Worm (Caenorhabditis elegans) whole organism, late embryonic: ENCODE measurements around the gene hst-6.

ENCODE experiments used
- K09A11.1 ChIP-seq: sonication (generic microtip); optimal IDR thresholded peaks from 2 replicates; lab custom pipeline; 2017; ENCODE audit warnings: antibody characterized with exemption, mild to moderate bottlenecking, missing genetic modification characterization, missing compliant biosample characterization; ENCODE audit not compliant: insufficient read depth
- ama-1 ChIP-seq: fragments of 150-350 bp; optimal IDR thresholded peaks from 2 replicates; lab custom pipeline; 2014
- ceh-14 ChIP-seq: sonication (generic microtip); optimal IDR thresholded peaks from 2 replicates; lab custom pipeline; 2016; ENCODE audit warnings: missing genotype, missing genetic modification characterization, missing compliant biosample characterization
- ceh-18 ChIP-seq: sonication (generic microtip); optimal IDR thresholded peaks from 2 replicates; lab custom pipeline; 2016; ENCODE audit warnings: missing genetic modification characterization, missing compliant biosample characterization
- ceh-2 ChIP-seq: sonication (generic microtip); optimal IDR thresholded peaks from 2 replicates; lab custom pipeline; 2016; ENCODE audit warnings: missing genotype, missing genetic modification characterization, missing compliant biosample characterization
- ceh-22 ChIP-seq: sonication (generic microtip); optimal IDR thresholded peaks from 2 replicates; lab custom pipeline; 2017; ENCODE audit warnings: missing biosample characterization, missing genetic modification characterization
- ceh-24 ChIP-seq: sonication (generic microtip); optimal IDR thresholded peaks from 2 replicates; lab custom pipeline; 2016; ENCODE audit warnings: mild to moderate bottlenecking, missing genetic modification characterization, missing compliant biosample characterization
- che-1 ChIP-seq: sonication (generic microtip); optimal IDR thresholded peaks from 2 replicates; lab custom pipeline; 2016; ENCODE audit warnings: mild to moderate bottlenecking, missing genetic modification characterization, missing compliant biosample characterization
- dmd-4 ChIP-seq: sonication (generic microtip); optimal IDR thresholded peaks from 2 replicates; lab custom pipeline; 2016; ENCODE audit warnings: borderline replicate concordance, missing genetic modification characterization, missing compliant biosample characterization
- dve-1 ChIP-seq: sonication (generic microtip); optimal IDR thresholded peaks from 2 replicates; lab custom pipeline; 2017; ENCODE audit warnings: antibody characterized with exemption, mild to moderate bottlenecking, missing genetic modification characterization, missing compliant biosample characterization
- elt-2 ChIP-seq: sonication (generic microtip); optimal IDR thresholded peaks from 2 replicates; lab custom pipeline; 2016; ENCODE audit warnings: missing genetic modification reagents, missing genetic modification characterization, missing compliant biosample characterization
- ets-4 ChIP-seq: sonication (generic microtip); optimal IDR thresholded peaks from 2 replicates; lab custom pipeline; 2016; ENCODE audit warnings: missing genetic modification characterization, missing compliant biosample characterization
- fax-1 ChIP-seq: sonication (generic microtip); optimal IDR thresholded peaks from 2 replicates; lab custom pipeline; 2016; ENCODE audit warnings: missing genotype, missing genetic modification characterization, missing compliant biosample characterization
- fkh-10 ChIP-seq: fragments of 150-350 bp; optimal IDR thresholded peaks from 2 replicates; lab custom pipeline; 2014; ENCODE audit warnings: missing biosample characterization, missing genetic modification reagents, missing genetic modification characterization
- fkh-6 ChIP-seq: sonication (generic microtip); optimal IDR thresholded peaks from 2 replicates; lab custom pipeline; 2016; ENCODE audit warnings: missing genetic modification characterization, missing compliant biosample characterization
- hlh-13 ChIP-seq: fragments of 200-800 bp; sonication (Bioruptor generic); optimal IDR thresholded peaks from 2 replicates; lab custom pipeline; 2018; ENCODE audit warnings: mild to moderate bottlenecking, missing genetic modification characterization, missing compliant biosample characterization
- hlh-6 ChIP-seq: sonication (generic microtip); optimal IDR thresholded peaks from 2 replicates; lab custom pipeline; 2016; ENCODE audit warnings: missing genotype, missing genetic modification characterization, missing compliant biosample characterization
- hlh-8 ChIP-seq: sonication (generic microtip); optimal IDR thresholded peaks from 2 replicates; lab custom pipeline; 2016; ENCODE audit warnings: missing genotype, missing genetic modification characterization, missing compliant biosample characterization
- mec-3 ChIP-seq: sonication (generic microtip); optimal IDR thresholded peaks from 2 replicates; lab custom pipeline; 2016; ENCODE audit warnings: borderline replicate concordance, missing genetic modification characterization, missing compliant biosample characterization
- nfya-1 ChIP-seq: sonication (generic microtip); optimal IDR thresholded peaks from 2 replicates; lab custom pipeline; 2017; ENCODE audit warnings: missing genetic modification characterization, mild to moderate bottlenecking, missing compliant biosample characterization, antibody characterized with exemption, moderate library complexity
- nhr-11 ChIP-seq: fragments of 150-350 bp; optimal IDR thresholded peaks from 2 replicates; lab custom pipeline; 2014; ENCODE audit warnings: missing biosample characterization, missing genetic modification characterization
- nhr-232 ChIP-seq: sonication (generic microtip); optimal IDR thresholded peaks from 2 replicates; lab custom pipeline; 2016; ENCODE audit warnings: missing genetic modification characterization, missing compliant biosample characterization
- npax-4 ChIP-seq: sonication (generic microtip); optimal IDR thresholded peaks from 2 replicates; lab custom pipeline; 2016; ENCODE audit warnings: missing genetic modification characterization, missing compliant biosample characterization
- odd-2 ChIP-seq: sonication (generic microtip); optimal IDR thresholded peaks from 2 replicates; lab custom pipeline; 2017; ENCODE audit warnings: antibody characterized with exemption, mild to moderate bottlenecking, missing genetic modification characterization, missing compliant biosample characterization
- pag-3 ChIP-seq: sonication (generic microtip); optimal IDR thresholded peaks from 2 replicates; lab custom pipeline; 2016; ENCODE audit warnings: missing compliant biosample characterization, missing genetic modification characterization, borderline replicate concordance
- pat-9 ChIP-seq: fragments of 200-800 bp; sonication (Bioruptor generic); optimal IDR thresholded peaks from 2 replicates; lab custom pipeline; 2018; ENCODE audit warnings: mild to moderate bottlenecking, missing genetic modification characterization, moderate library complexity, missing compliant biosample characterization
- pha-4 ChIP-seq: fragments of 150-350 bp; optimal IDR thresholded peaks from 2 replicates; lab custom pipeline; 2018; ENCODE audit warnings: missing biosample characterization, missing genetic modification reagents, missing genetic modification characterization
- pqm-1 ChIP-seq: sonication (generic microtip); optimal IDR thresholded peaks from 2 replicates; lab custom pipeline; 2016; ENCODE audit warnings: missing genetic modification characterization, missing compliant biosample characterization
- sdc-2 ChIP-seq: sonication (generic microtip); optimal IDR thresholded peaks from 2 replicates; lab custom pipeline; 2016; ENCODE audit warnings: missing genotype, missing genetic modification characterization, missing compliant biosample characterization
- sox-2 ChIP-seq: fragments of 200-800 bp; sonication (Bioruptor generic); IDR thresholded peaks from 2 replicates; pipeline ENCODE4 v1.3.6; 2022; ENCODE audit warnings: missing genetic modification reagents, missing genetic modification characterization, missing compliant biosample characterization
- sox-4 ChIP-seq: sonication (generic microtip); optimal IDR thresholded peaks from 2 replicates; lab custom pipeline; 2017; ENCODE audit warnings: mild to moderate bottlenecking, missing genetic modification characterization, inconsistent platforms, missing compliant biosample characterization
- tbx-2 ChIP-seq: sonication (generic microtip); optimal IDR thresholded peaks from 2 replicates; lab custom pipeline; 2016; ENCODE audit warnings: missing genetic modification characterization, missing compliant biosample characterization
- unc-55 ChIP-seq: sonication (generic microtip); optimal IDR thresholded peaks from 2 replicates; lab custom pipeline; 2017; ENCODE audit warnings: missing biosample characterization, missing genetic modification reagents, missing genetic modification characterization
- zip-5 ChIP-seq: sonication (generic microtip); optimal IDR thresholded peaks from 2 replicates; lab custom pipeline; 2016; ENCODE audit warnings: missing genetic modification characterization, missing compliant biosample characterization

Gene hst-6

ce11 chrX:5262033-5262432 lies 13.3 kb upstream of the hst-6 start:
- TF ChIP-seq sox-4 (no peak), sdc-2 (tag; lab: Kevin White, UChicago) (peak; percentile 20), fax-1 (no peak), ceh-24 (tag; lab: Kevin White, UChicago) (no peak), che-1 (tag; lab: Kevin White, UChicago) (no peak), elt-2 (peak; percentile 22), fkh-10 (GFP tag; lab: Kevin White, UChicago) (no peak)
- TF ChIP-seq, all 69 proteins: peak for 2

- TF ChIP-seq pha-4 (tag; lab: Kevin White, UChicago), result no peak
Measured at ce11 chrX:5263585-5263984, 11.8 kb upstream of the hst-6 start.

ce11 chrX:5264026-5264425 lies 11.3 kb upstream of the hst-6 start, which contains the start of gene Y34B4A.4:
Gene Y34B4A.4 (plus strand): TSS chrX:5264326.
- no peak for TF ChIP-seq K09A11.1
- TF ChIP-seq ets-4 (tag; lab: Kevin White, UChicago), result no peak
- no peak for TF ChIP-seq nfya-1 (tag; lab: Kevin White, UChicago)
- no peak for TF ChIP-seq mec-3 (tag; lab: Kevin White, UChicago)
- no peak for TF ChIP-seq unc-55 (GFP tag; lab: Kevin White, UChicago)
- no peak for TF ChIP-seq dve-1 (tag; lab: Kevin White, UChicago)
- no peak for TF ChIP-seq sdc-2 (tag; lab: Kevin White, UChicago)
- TF ChIP-seq pag-3 (tag; lab: Kevin White, UChicago), result no peak
- TF ChIP-seq ceh-18, result no peak
- no peak for TF ChIP-seq ama-1 (lab: Kevin White, UChicago)
- TF ChIP-seq sox-2 (GFP tag; lab: Robert Waterston, UW), result no peak
- no peak for TF ChIP-seq fax-1
- no peak for TF ChIP-seq ceh-22 (tag; lab: Kevin White, UChicago)

ce11 chrX:5265356-5265755 lies 10.0 kb upstream of the hst-6 start:
- TF ChIP-seq fkh-6 (tag; lab: Kevin White, UChicago), result no peak
- no peak for TF ChIP-seq npax-4 (tag; lab: Kevin White, UChicago)
- TF ChIP-seq odd-2 (tag; lab: Kevin White, UChicago), result no peak
- TF ChIP-seq ceh-14 (tag; lab: Kevin White, UChicago), result no peak
- TF ChIP-seq pat-9, result no peak
- TF ChIP-seq fax-1, result no peak
- TF ChIP-seq ceh-24 (tag; lab: Kevin White, UChicago), result no peak
- no peak for TF ChIP-seq hlh-13
- TF ChIP-seq nhr-11 (tag; lab: Kevin White, UChicago), result no peak
- no peak for TF ChIP-seq dve-1 (tag; lab: Kevin White, UChicago)
- TF ChIP-seq K09A11.1, result no peak
- TF ChIP-seq sox-4, result no peak

ce11 chrX:5268062-5268461 lies 7.3 kb upstream of the hst-6 start:
- TF ChIP-seq zip-5 (no peak), che-1 (tag; lab: Kevin White, UChicago) (no peak), hlh-8 (no peak), hlh-6 (tag; lab: Kevin White, UChicago) (no peak), dmd-4 (tag; lab: Kevin White, UChicago) (no peak), nfya-1 (tag; lab: Kevin White, UChicago) (no peak), tbx-2 (tag; lab: Kevin White, UChicago) (no peak), pqm-1 (tag; lab: Kevin White, UChicago) (no peak), nhr-232 (tag; lab: Kevin White, UChicago) (no peak), nhr-11 (tag; lab: Kevin White, UChicago) (no peak), odd-2 (tag; lab: Kevin White, UChicago) (no peak), dve-1 (tag; lab: Kevin White, UChicago) (no peak), fax-1 (no peak), ceh-22 (tag; lab: Kevin White, UChicago) (no peak), elt-2 (no peak), ama-1 (lab: Kevin White, UChicago) (no peak), hlh-13 (no peak), ceh-2 (no peak)
